Fruit fly (Drosophila melanogaster) whole organism, wandering third instar larva: ENCODE results near the gene PSMG1.
A peak's percentile ranks its signal among the peaks of the same experiment; 100 is the strongest.

Experiments
- Abd-B ChIP-seq: fragments of >200 bp; optimal IDR thresholded peaks from 2 replicates; lab custom pipeline; 2017; ENCODE audit warnings: missing biosample characterization, missing genetic modification characterization
- CG32264 ChIP-seq: fragments of 200-800 bp; sonication (Bioruptor generic); optimal IDR thresholded peaks from 2 replicates; lab custom pipeline; 2016; ENCODE audit warnings: missing biosample characterization, missing genetic modification characterization
- CG9705 ChIP-seq: fragments of 200-800 bp; sonication (Bioruptor generic); optimal IDR thresholded peaks from 2 replicates; lab custom pipeline; 2018; ENCODE audit warnings: missing biosample characterization, mild to moderate bottlenecking, missing genetic modification characterization
- CrebA ChIP-seq: fragments of 200-800 bp; sonication (Bioruptor generic); optimal IDR thresholded peaks from 2 replicates; lab custom pipeline; 2016; ENCODE audit warnings: missing biosample characterization, mild to moderate bottlenecking, missing genetic modification characterization, borderline replicate concordance
- Dfd ChIP-seq: fragments of >200 bp; optimal IDR thresholded peaks from 2 replicates; lab custom pipeline; 2017; ENCODE audit warnings: missing biosample characterization, missing genetic modification characterization
- Dif ChIP-seq: fragments of 200-275, 200-300 bp; sonication (Bioruptor generic); optimal IDR thresholded peaks from 2 replicates; lab custom pipeline; 2018; ENCODE audit warnings: missing biosample characterization, missing genetic modification characterization; ENCODE audit not compliant: partially characterized antibody
- GATAd ChIP-seq: sonication (Bioruptor generic); optimal IDR thresholded peaks from 2 replicates; lab custom pipeline; 2016; ENCODE audit warnings: missing biosample characterization, missing genetic modification characterization
- HLH106 ChIP-seq: fragments of 200-800 bp; optimal IDR thresholded peaks from 3 replicates; lab custom pipeline; 2019; ENCODE audit warnings: missing biosample characterization, mild to moderate bottlenecking, missing genetic modification characterization, moderate library complexity
- Hnf4 ChIP-seq: fragments of 200-800 bp; sonication (Bioruptor generic); optimal IDR thresholded peaks from 2 replicates; lab custom pipeline; 2016; ENCODE audit warnings: missing biosample characterization, mild to moderate bottlenecking, missing genetic modification characterization
- Hr78 ChIP-seq: fragments of >200 bp; optimal IDR thresholded peaks from 2 replicates; lab custom pipeline; 2017; ENCODE audit warnings: missing biosample characterization, missing genetic modification characterization
- Hr83 ChIP-seq: fragments of 200-300 bp; sonication (Bioruptor generic); optimal IDR thresholded peaks from 2 replicates; lab custom pipeline; 2016; ENCODE audit warnings: missing biosample characterization, mild to moderate bottlenecking, missing genetic modification characterization, moderate library complexity; ENCODE audit not compliant: poor library complexity, severe bottlenecking
- Jra ChIP-seq: sonication (Bioruptor generic); optimal IDR thresholded peaks from 2 replicates; lab custom pipeline; 2016; ENCODE audit warnings: missing biosample characterization, missing genetic modification characterization
- Mio ChIP-seq: sonication (Bioruptor generic); optimal IDR thresholded peaks from 2 replicates; lab custom pipeline; 2016; ENCODE audit warnings: missing biosample characterization, missing genetic modification characterization
- Myc ChIP-seq: fragments of >200 bp; optimal IDR thresholded peaks from 2 replicates; lab custom pipeline; 2017
- N ChIP-seq: fragments of >200 bp; optimal IDR thresholded peaks from 2 replicates; lab custom pipeline; 2018; ENCODE audit warnings: missing biosample characterization, missing external identifiers, missing genetic modification characterization
- OdsH ChIP-seq: fragments of 200-800 bp; sonication (Bioruptor generic); optimal IDR thresholded peaks from 2 replicates; lab custom pipeline; 2016; ENCODE audit warnings: missing biosample characterization, mild to moderate bottlenecking, missing genetic modification characterization
- Rel ChIP-seq, 2 experiments: fragments of 200-800 bp; sonication (Bioruptor generic) in 1 of 2; optimal IDR thresholded peaks; 2 replicates in 1 of 2; 3 replicates in 1 of 2; lab custom pipeline; 2016 to 2019; ENCODE audit warnings: mild to moderate bottlenecking in 2 of 2, missing biosample characterization in 2 of 2, missing genetic modification characterization in 2 of 2, moderate library complexity in 1 of 2
- Sp1 ChIP-seq: fragments of 200-800 bp; sonication (Bioruptor generic); optimal IDR thresholded peaks from 3 replicates; lab custom pipeline; 2019; ENCODE audit warnings: missing biosample characterization, mild to moderate bottlenecking, missing genetic modification characterization, moderate library complexity
- Vsx2 ChIP-seq: fragments of 200-300, 225-300 bp; sonication (Bioruptor generic); optimal IDR thresholded peaks from 2 replicates; lab custom pipeline; 2018; ENCODE audit warnings: missing biosample characterization, missing genetic modification characterization; ENCODE audit not compliant: partially characterized antibody
- br ChIP-seq: fragments of 200-800 bp; sonication (Bioruptor generic); optimal IDR thresholded peaks from 2 replicates; lab custom pipeline; 2016; ENCODE audit warnings: missing biosample characterization, missing genetic modification characterization
- brk ChIP-seq: fragments of 200-800 bp; sonication (Bioruptor generic); optimal IDR thresholded peaks from 2 replicates; lab custom pipeline; 2016; ENCODE audit warnings: missing biosample characterization, mild to moderate bottlenecking, missing genetic modification characterization
- dl ChIP-seq, 2 experiments: fragments of 175-275, 200-275 bp in 1 of 2; fragments of 200-275 bp in 1 of 2; sonication (Bioruptor generic); optimal IDR thresholded peaks; lab custom pipeline; 2018; ENCODE audit warnings: mild to moderate bottlenecking in 2 of 2, missing biosample characterization in 2 of 2, missing genetic modification characterization in 2 of 2, moderate library complexity in 2 of 2; ENCODE audit not compliant: partially characterized antibody in 2 of 2, insufficient read depth in 1 of 2
- dmrt93B ChIP-seq: fragments of 200-800 bp; sonication (Bioruptor generic); optimal IDR thresholded peaks from 2 replicates; lab custom pipeline; 2018; ENCODE audit warnings: missing biosample characterization, mild to moderate bottlenecking, missing genetic modification characterization
- dsf ChIP-seq: sonication (Bioruptor generic); optimal IDR thresholded peaks from 2 replicates; lab custom pipeline; 2016; ENCODE audit warnings: missing biosample characterization, missing genetic modification characterization, borderline replicate concordance
- ey ChIP-seq: fragments of 200-800 bp; sonication (Bioruptor generic); optimal IDR thresholded peaks from 2 replicates; lab custom pipeline; 2016; ENCODE audit warnings: missing biosample characterization, missing genetic modification characterization
- foxo ChIP-seq, 2 experiments: fragments of 200-800 bp; sonication (Bioruptor generic); optimal IDR thresholded peaks; 2 replicates in 1 of 2; 3 replicates in 1 of 2; lab custom pipeline; 2016 to 2017; ENCODE audit warnings: missing biosample characterization in 2 of 2, missing genetic modification characterization in 2 of 2
- fru ChIP-seq: fragments of 200-800 bp; sonication (Bioruptor generic); optimal IDR thresholded peaks from 3 replicates; lab custom pipeline; 2016; ENCODE audit warnings: missing biosample characterization, mild to moderate bottlenecking, missing genetic modification characterization
- h ChIP-seq: fragments of 200-800 bp; sonication (Bioruptor generic); optimal IDR thresholded peaks from 3 replicates; lab custom pipeline; 2016; ENCODE audit warnings: missing biosample characterization, mild to moderate bottlenecking, missing genetic modification characterization
- jim ChIP-seq: fragments of 175-275, 200-325 bp; sonication (Bioruptor generic); optimal IDR thresholded peaks from 2 replicates; lab custom pipeline; 2016; ENCODE audit warnings: missing biosample characterization, mild to moderate bottlenecking, missing genetic modification characterization
- lola ChIP-seq: fragments of >200 bp; optimal IDR thresholded peaks from 2 replicates; lab custom pipeline; 2017; ENCODE audit warnings: missing biosample characterization, missing genetic modification characterization
- pan ChIP-seq: fragments of >200 bp; optimal IDR thresholded peaks from 2 replicates; lab custom pipeline; 2017
- psq ChIP-seq: fragments of 200-800 bp; sonication (Bioruptor generic); optimal IDR thresholded peaks from 3 replicates; lab custom pipeline; 2017; ENCODE audit warnings: missing biosample characterization, mild to moderate bottlenecking, missing genetic modification characterization, moderate library complexity
- rgr ChIP-seq: fragments of 200-800 bp; sonication (Bioruptor generic); optimal IDR thresholded peaks from 3 replicates; lab custom pipeline; 2016; ENCODE audit warnings: missing biosample characterization, mild to moderate bottlenecking, missing genetic modification characterization
- sage ChIP-seq: fragments of 200-800 bp; sonication (Bioruptor generic); optimal IDR thresholded peaks from 2 replicates; lab custom pipeline; 2016; ENCODE audit warnings: missing biosample characterization, mild to moderate bottlenecking, missing genetic modification characterization
- sv ChIP-seq: fragments of 200-800 bp; sonication (Bioruptor generic); optimal IDR thresholded peaks from 3 replicates; lab custom pipeline; 2016; ENCODE audit warnings: missing biosample characterization, missing genetic modification characterization
- tai ChIP-seq: sonication (Bioruptor generic); optimal IDR thresholded peaks from 2 replicates; lab custom pipeline; 2016; ENCODE audit warnings: missing biosample characterization, missing genetic modification characterization
- usp ChIP-seq: fragments of >200 bp; optimal IDR thresholded peaks from 2 replicates; lab custom pipeline; 2017; ENCODE audit warnings: missing biosample characterization, missing genetic modification characterization
- woc ChIP-seq: sonication (Bioruptor generic); optimal IDR thresholded peaks from 2 replicates; lab custom pipeline; 2016; ENCODE audit warnings: missing biosample characterization, mild to moderate bottlenecking, missing genetic modification characterization

The PSMG1 gene

dm6 chr3R:5836536-5836935 is 42.4 kb upstream of the PSMG1 start:
- no peak for TF ChIP-seq Rel (GFP tag; optimal IDR thresholded peaks at IDR 0.05; lab: Kevin White, UChicago)
- TF ChIP-seq Rel (tag; optimal IDR thresholded peaks at IDR 0.05; lab: Kevin White, UChicago), result no peak
- TF ChIP-seq foxo (GFP tag; optimal IDR thresholded peaks at IDR 0.05; lab: Kevin White, UChicago), result no peak
- no peak for TF ChIP-seq N
- TF ChIP-seq sv (GFP tag; lab: Kevin White, UChicago), result no peak
- no peak for TF ChIP-seq rgr
- TF ChIP-seq woc (GFP tag; lab: Kevin White, UChicago), result no peak
- no peak for TF ChIP-seq jim

dm6 chr3R:5833948-5834504 is 39.9 kb upstream of the PSMG1 start:
- TF ChIP-seq Rel (GFP tag; optimal IDR thresholded peaks at IDR 0.05; lab: Kevin White, UChicago) (peak; percentile 17), Rel (tag; optimal IDR thresholded peaks at IDR 0.05; lab: Kevin White, UChicago) (no peak), Dif (no peak), psq (peak; percentile 78), Abd-B (no peak), tai (GFP tag; lab: Kevin White, UChicago) (peak; percentile 68), rgr (peak; percentile 73), foxo (GFP tag; optimal IDR thresholded peaks at IDR 0.05; lab: Kevin White, UChicago) (peak in 1 of 2 experiments; percentile 82), Hr83 (GFP tag; lab: Kevin White, UChicago) (no peak), jim (no peak), sage (GFP tag; lab: Kevin White, UChicago) (peak; percentile 39), fru (GFP tag; lab: Kevin White, UChicago) (peak; percentile 80), CrebA (GFP tag; lab: Kevin White, UChicago) (no peak), br (peak; percentile 77), lola (no peak), sv (GFP tag; lab: Kevin White, UChicago) (no peak), usp (GFP tag; lab: Kevin White, UChicago) (no peak), CG32264 (GFP tag; lab: Kevin White, UChicago) (peak; percentile 58), Sp1 (GFP tag; lab: Kevin White, UChicago) (peak; percentile 59), N (no peak), Mio (GFP tag; lab: Kevin White, UChicago) (no peak), brk (GFP tag; lab: Kevin White, UChicago) (no peak), Jra (GFP tag; lab: Kevin White, UChicago) (peak; percentile 35), CG9705 (GFP tag; lab: Kevin White, UChicago) (no peak), HLH106 (tag; lab: Kevin White, UChicago) (peak; percentile 69), GATAd (GFP tag; lab: Kevin White, UChicago) (peak; percentile 22), dsf (no peak), ey (peak; percentile 87), woc (GFP tag; lab: Kevin White, UChicago) (peak; percentile 51), Hr78 (no peak), Myc (lab: Kevin White, UChicago) (no peak), dmrt93B (GFP tag; lab: Kevin White, UChicago) (peak; percentile 62), Vsx2 (GFP tag; lab: Kevin White, UChicago) (no peak), dl (GFP tag; optimal IDR thresholded peaks at IDR 0.05; lab: Kevin White, UChicago; ENCODE audit: insufficient read depth in 1 of 2, partially characterized antibody in 2 of 2) (no peak), pan (lab: Kevin White, UChicago) (no peak), Dfd (GFP tag; lab: Kevin White, UChicago) (no peak), Hnf4 (GFP tag; lab: Kevin White, UChicago) (peak; percentile 74), h (GFP tag; lab: Kevin White, UChicago) (peak; percentile 84), OdsH (GFP tag; lab: Kevin White, UChicago) (peak; percentile 72)
